Fruit fly (Drosophila melanogaster) Kc167 (cell line): ENCODE measurements around the gene CG3704.

Experiments used
- Myc ChIP-seq: fragments of >200 bp; optimal IDR thresholded peaks from 2 replicates; lab custom pipeline; 2017; ENCODE audit warnings: missing external identifiers
- Sin3A ChIP-seq: fragments of >200 bp; optimal IDR thresholded peaks from 2 replicates; lab custom pipeline; 2018; ENCODE audit warnings: missing external identifiers
- h ChIP-seq: fragments of >200 bp; optimal IDR thresholded peaks from 3 replicates; lab custom pipeline; 2018; ENCODE audit warnings: missing external identifiers
- insv ChIP-seq: fragments of >200 bp; optimal IDR thresholded peaks from 3 replicates; lab custom pipeline; 2018; ENCODE audit warnings: missing external identifiers
- psq ChIP-seq: fragments of >200 bp; optimal IDR thresholded peaks from 2 replicates; lab custom pipeline; 2017; ENCODE audit warnings: missing external identifiers
- ttk ChIP-seq: sonication (Bioruptor generic); optimal IDR thresholded peaks from 2 replicates; lab custom pipeline; 2017; ENCODE audit warnings: missing external identifiers

Gene CG3704

dm6 chrX:900725-901345 lies 39.8 kb downstream of the CG3704 start:
- TF ChIP-seq Myc (lab: Kevin White, UChicago), result no peak
- TF ChIP-seq insv (lab: Kevin White, UChicago), result no peak
- no peak for TF ChIP-seq Sin3A (lab: Kevin White, UChicago)
- TF ChIP-seq psq (lab: Kevin White, UChicago), result no peak
- no peak for TF ChIP-seq h (lab: Kevin White, UChicago)
- no peak for TF ChIP-seq ttk (lab: Kevin White, UChicago)

DNA sequence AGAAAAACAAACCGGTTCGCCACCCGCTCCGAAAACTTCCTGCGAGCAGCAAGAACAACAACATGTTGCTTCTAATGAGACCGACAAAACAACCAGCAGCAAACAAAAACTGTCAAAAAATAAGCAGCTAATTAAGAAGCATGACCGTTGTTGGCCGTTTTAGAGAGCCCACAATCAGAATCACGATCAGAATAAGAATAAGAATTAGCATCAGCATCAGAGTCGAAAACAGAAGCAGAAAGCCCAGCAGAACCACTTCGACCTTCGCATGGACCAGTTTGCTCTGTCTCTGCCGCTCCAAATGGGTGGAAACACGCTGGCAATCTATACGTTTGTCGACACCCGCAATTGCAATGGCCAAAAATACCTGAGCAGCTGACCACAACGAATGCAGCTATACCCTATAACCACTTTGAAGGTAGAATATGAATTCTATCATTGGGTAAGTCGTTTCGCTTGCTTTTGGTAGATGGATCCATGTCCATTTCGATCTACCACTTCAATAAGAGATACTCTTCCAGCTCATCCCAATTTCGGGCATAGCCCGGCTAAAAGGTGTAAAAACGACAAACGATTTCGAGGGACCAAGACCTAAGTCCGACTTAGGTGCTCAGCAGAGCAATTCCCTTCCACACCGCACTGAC lies 41.1 kb downstream of the CG3704 start:
- TF ChIP-seq insv (lab: Kevin White, UChicago), result no peak
- no peak for TF ChIP-seq ttk (lab: Kevin White, UChicago)
- TF ChIP-seq psq (lab: Kevin White, UChicago), result no peak
- no peak for TF ChIP-seq Myc (lab: Kevin White, UChicago)
- no peak for TF ChIP-seq h (lab: Kevin White, UChicago)
- no peak for TF ChIP-seq Sin3A (lab: Kevin White, UChicago)

- TF ChIP-seq ttk (lab: Kevin White, UChicago) (no peak), Sin3A (lab: Kevin White, UChicago) (no peak), insv (lab: Kevin White, UChicago) (no peak), psq (lab: Kevin White, UChicago) (no peak), Myc (lab: Kevin White, UChicago) (no peak), h (lab: Kevin White, UChicago) (no peak)
These were observed 42.2 kb downstream of the CG3704 start for dm6 chrX:898367-898766.

dm6 chrX:894182-894581 lies 46.4 kb downstream of the CG3704 start, which contains the start of gene CG11663:
Gene CG11663, plus strand, starts transcription at chrX:894482.
- no peak for TF ChIP-seq Myc (lab: Kevin White, UChicago)
- no peak for TF ChIP-seq Sin3A (lab: Kevin White, UChicago)
